Worm (Caenorhabditis elegans): ENCODE results near the gene H40L08.7.

The H40L08.7 gene

DNA sequence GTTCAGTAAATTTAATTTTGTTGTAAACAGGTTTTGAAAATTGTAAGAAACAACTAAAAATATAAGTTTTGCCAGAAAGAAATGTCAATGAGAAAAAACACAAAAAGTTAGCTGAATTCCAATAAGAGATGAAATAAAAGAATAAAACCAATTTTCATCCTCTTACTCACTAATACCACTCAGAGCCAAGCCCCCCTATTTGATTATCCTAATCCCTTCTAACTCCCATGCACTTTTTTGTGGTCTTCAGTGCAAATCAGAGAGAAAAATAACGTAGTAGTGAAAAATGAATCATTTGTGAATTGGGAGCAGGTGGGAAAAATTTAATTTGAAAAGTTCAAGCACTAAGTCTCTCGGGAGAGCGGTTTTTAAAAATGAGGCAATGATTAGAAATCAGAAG lies 36.2 kb downstream of the H40L08.7 start:
- TF ChIP-seq med-1 (GFP tag; optimal IDR thresholded peaks at IDR 0.05; ENCODE audit: insufficient read depth) = no peak
- no peak for TF ChIP-seq flt-1 (GFP tag; IDR thresholded peaks at IDR 0.05)
- no peak for TF ChIP-seq ztf-23 (GFP tag; IDR thresholded peaks at IDR 0.05)
- TF ChIP-seq cog-1 (tag; optimal IDR thresholded peaks at IDR 0.05) = no peak
- TF ChIP-seq T22C8.4 (GFP tag; IDR thresholded peaks at IDR 0.05) = no peak
- no peak for TF ChIP-seq tab-1 (GFP tag; IDR thresholded peaks at IDR 0.05)
- TF ChIP-seq ztf-29 (GFP tag; IDR thresholded peaks at IDR 0.05) = no peak

DNA sequence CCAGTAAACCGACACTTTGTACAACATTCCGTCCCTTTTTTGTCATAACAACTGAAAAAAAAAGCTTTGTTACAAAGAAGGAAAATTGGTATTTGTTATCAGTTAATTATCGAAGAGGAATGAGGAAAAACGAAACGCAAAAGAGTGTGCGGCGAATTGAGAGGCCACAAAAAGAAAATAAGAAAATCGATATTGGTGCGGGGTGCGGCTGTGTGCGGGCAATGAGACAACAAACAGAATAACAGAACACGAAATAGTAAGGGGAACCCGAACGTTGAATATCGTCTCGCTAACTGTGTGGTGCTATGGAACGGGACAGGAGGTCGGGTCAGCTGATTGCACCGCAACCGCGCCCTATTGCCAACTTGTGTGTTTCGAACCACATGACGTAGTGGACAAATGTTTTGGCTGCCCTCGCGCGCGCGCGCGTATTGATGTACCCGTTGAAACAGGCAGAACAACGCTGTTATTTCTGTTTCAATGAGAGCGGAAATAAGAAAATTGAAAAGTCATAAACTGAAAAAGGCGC lies 36.9 kb downstream of the H40L08.7 start, which contains the start of gene C18B12.4:
C18B12.4 (minus strand) TSS at position 51 of the 529 bp plus-strand sequence.
- TF ChIP-seq ztf-23 (GFP tag; IDR thresholded peaks at IDR 0.05) (no peak; the same call in 1 of the 2 replicates), cog-1 (tag; optimal IDR thresholded peaks at IDR 0.05) (peak; percentile 90), T22C8.4 (GFP tag; IDR thresholded peaks at IDR 0.05) (no peak), ref-1 (GFP tag; conservative IDR thresholded peaks at IDR 0.05) (no peak), tab-1 (GFP tag; IDR thresholded peaks at IDR 0.05) (peak; percentile 50; the same call in 1 of the 2 replicates), med-1 (GFP tag; optimal IDR thresholded peaks at IDR 0.05; ENCODE audit: insufficient read depth) (no peak), flt-1 (GFP tag; IDR thresholded peaks at IDR 0.05) (peak; percentile 80), klf-2 (GFP tag; conservative IDR thresholded peaks at IDR 0.05) (no peak), ztf-29 (GFP tag; IDR thresholded peaks at IDR 0.05) (0 out of 2 replicates have a peak, but pooled peaks have one; percentile 50)

DNA sequence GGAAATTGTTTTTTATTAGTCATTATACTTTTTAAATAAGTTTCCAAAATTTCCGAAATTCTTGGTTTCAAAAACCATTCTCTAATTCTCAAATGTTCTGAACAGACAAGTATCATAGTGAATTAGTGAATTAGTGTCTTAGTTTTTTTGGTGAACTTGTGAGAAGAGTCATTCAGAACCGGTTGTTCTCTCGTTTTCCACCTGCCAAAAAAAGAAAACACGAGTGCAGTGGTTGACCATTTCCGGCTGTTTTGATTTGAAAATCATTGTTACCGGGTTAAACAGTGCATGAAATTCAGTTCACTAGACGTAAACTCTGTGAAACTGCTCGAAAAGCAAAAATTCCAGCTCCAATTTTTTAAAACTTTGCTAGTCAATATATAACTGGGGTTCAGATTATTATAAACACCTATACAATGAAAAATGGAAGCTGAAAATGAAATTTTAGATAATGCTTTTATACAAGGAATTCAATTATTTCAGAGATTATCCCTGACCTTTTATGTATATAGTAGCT lies 37.8 kb downstream of the H40L08.7 start:
- TF ChIP-seq cog-1 (tag; optimal IDR thresholded peaks at IDR 0.05) (no peak), tab-1 (GFP tag; IDR thresholded peaks at IDR 0.05) (no peak), med-1 (GFP tag; optimal IDR thresholded peaks at IDR 0.05; ENCODE audit: insufficient read depth) (no peak), flt-1 (GFP tag; IDR thresholded peaks at IDR 0.05) (no peak), ztf-23 (GFP tag; IDR thresholded peaks at IDR 0.05) (no peak), ztf-29 (GFP tag; IDR thresholded peaks at IDR 0.05) (no peak), klf-2 (GFP tag; conservative IDR thresholded peaks at IDR 0.05) (no peak), T22C8.4 (GFP tag; IDR thresholded peaks at IDR 0.05) (no peak), ref-1 (GFP tag; conservative IDR thresholded peaks at IDR 0.05) (no peak)

DNA sequence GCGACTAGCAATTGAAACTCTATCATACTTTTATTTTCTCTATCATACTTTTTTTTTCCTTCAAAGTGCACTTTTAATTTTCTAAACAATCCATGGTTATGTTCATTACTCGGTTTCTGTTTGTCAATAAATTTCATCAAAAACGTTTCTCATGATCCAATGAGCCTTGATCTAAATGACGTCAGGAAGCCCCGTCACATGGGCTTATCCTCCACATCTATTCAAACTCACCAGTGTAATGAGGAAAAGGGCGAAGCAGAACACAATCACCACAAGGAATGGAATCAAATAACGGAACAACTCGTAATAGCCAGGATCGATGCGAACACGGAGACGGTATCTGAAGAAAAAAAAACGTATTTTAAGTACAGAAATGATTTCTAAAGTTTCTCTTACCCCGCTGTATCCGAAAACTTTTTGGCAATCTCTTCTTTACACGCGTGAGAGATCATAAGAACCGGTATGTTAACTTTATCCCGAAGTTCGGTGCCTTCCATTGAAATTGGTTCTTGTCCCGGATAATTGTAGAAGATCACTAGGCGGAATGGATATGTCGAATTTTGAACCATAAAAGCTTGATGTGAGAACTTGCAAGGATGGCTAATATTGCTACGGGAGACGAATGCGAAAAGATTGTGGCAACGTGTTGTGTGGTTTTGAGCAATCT lies 38.4 kb downstream of the H40L08.7 start:
- TF ChIP-seq med-1 (GFP tag; optimal IDR thresholded peaks at IDR 0.05; ENCODE audit: insufficient read depth) (no peak), ref-1 (GFP tag; conservative IDR thresholded peaks at IDR 0.05) (no peak), ztf-29 (GFP tag; IDR thresholded peaks at IDR 0.05) (no peak), ztf-23 (GFP tag; IDR thresholded peaks at IDR 0.05) (no peak), tab-1 (GFP tag; IDR thresholded peaks at IDR 0.05) (no peak), cog-1 (tag; optimal IDR thresholded peaks at IDR 0.05) (no peak), klf-2 (GFP tag; conservative IDR thresholded peaks at IDR 0.05) (no peak)

DNA sequence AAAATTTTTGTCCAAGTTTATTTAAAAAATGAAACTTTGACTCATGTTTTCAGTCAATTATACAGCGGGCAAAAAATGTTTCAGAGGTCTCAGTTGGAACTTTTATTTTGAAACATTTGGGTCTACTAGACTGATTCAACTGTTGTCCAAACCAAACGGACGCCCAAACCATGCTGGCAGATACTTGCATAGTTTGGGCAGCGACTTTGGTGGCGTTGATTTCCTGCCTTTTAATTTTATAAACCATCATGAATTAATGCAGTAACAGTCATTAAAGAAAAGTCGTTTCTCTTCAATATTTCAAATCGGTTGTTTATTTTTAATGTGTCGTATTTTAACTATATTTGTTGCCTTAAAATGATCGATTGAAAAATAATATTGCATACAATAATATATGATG lies 41.3 kb downstream of the H40L08.7 start:
- no peak for TF ChIP-seq ztf-23 (GFP tag; IDR thresholded peaks at IDR 0.05)
- TF ChIP-seq flt-1 (GFP tag; IDR thresholded peaks at IDR 0.05) = no peak
- TF ChIP-seq ztf-29 (GFP tag; IDR thresholded peaks at IDR 0.05) = no peak
- no peak for TF ChIP-seq klf-2 (GFP tag; conservative IDR thresholded peaks at IDR 0.05)
- no peak for TF ChIP-seq tab-1 (GFP tag; IDR thresholded peaks at IDR 0.05)
- TF ChIP-seq cog-1 (tag; optimal IDR thresholded peaks at IDR 0.05) = no peak
- no peak for TF ChIP-seq med-1 (GFP tag; optimal IDR thresholded peaks at IDR 0.05; ENCODE audit: insufficient read depth)

DNA sequence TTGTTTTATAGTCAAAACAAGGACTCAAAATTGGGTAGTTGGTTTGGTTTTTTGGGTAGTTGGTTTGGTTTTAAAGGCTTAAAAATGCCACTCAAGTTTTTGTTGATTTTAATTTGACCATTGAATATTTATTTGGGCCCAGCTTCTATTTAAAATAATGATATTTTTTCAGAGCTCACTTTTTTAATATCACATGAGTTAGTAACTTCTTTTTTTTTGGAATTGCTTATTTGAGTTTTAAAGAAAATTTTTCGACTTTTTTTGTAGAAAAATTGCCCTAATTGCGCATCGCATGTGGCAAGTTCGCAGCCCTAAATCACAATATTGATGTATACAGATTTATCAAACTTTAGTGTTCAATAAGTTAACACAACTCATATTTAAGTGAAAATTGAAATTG lies 41.8 kb downstream of the H40L08.7 start:
- TF ChIP-seq T22C8.4 (GFP tag; IDR thresholded peaks at IDR 0.05) = no peak

DNA sequence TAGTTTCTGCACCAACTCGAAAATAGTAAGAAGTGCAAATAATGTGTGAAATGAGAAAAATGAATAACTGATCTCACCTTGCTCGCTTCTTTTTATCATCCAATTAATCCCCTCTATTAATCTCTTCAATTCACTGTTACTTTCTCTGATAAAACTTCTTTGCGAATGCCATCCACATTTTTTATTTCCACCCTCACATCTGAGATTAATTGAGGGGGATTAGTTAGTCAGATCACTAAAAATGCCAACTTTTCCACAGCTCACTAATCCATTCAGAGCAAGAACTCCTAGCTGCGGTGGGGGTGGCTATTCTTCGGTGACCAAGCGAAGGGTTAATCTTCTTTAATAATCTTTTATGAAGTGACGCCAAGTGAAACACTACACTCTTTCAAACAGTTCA lies 42.8 kb downstream of the H40L08.7 start, which contains the start of gene dsc-1:
dsc-1 (minus strand) TSS at position 46 of the 400 bp plus-strand sequence.
- TF ChIP-seq ztf-23 (GFP tag; IDR thresholded peaks at IDR 0.05) = no peak
- TF ChIP-seq tab-1 (GFP tag; IDR thresholded peaks at IDR 0.05) = no peak
- no peak for TF ChIP-seq ref-1 (GFP tag; conservative IDR thresholded peaks at IDR 0.05)
- no peak for TF ChIP-seq ztf-29 (GFP tag; IDR thresholded peaks at IDR 0.05)
- TF ChIP-seq T22C8.4 (GFP tag; IDR thresholded peaks at IDR 0.05) = no peak
- no peak for TF ChIP-seq flt-1 (GFP tag; IDR thresholded peaks at IDR 0.05)
- no peak for TF ChIP-seq med-1 (GFP tag; optimal IDR thresholded peaks at IDR 0.05; ENCODE audit: insufficient read depth)
- no peak for TF ChIP-seq cog-1 (tag; optimal IDR thresholded peaks at IDR 0.05)
- no peak for TF ChIP-seq klf-2 (GFP tag; conservative IDR thresholded peaks at IDR 0.05)

DNA sequence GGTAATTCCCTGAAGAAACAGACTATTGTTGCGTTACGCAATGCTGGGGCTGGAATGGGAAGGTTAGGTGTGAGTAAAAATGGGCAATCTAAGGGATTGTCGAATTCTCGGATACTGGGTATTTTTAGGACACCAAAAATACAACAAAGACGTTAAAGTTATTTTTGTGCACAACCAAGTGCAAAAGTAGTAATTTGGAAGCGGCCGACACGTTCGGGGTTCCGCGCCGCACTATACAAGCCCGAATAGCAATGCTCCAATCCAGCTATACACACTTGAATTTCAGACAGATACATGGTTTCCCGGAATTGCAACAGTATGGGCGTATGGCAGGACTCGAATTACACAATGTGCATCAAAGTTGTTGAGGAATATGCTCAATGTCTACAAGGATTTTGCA lies 49.5 kb downstream of the H40L08.7 start:
- TF ChIP-seq ref-1 (GFP tag; conservative IDR thresholded peaks at IDR 0.05) (no peak), med-1 (GFP tag; optimal IDR thresholded peaks at IDR 0.05; ENCODE audit: insufficient read depth) (no peak), ztf-29 (GFP tag; IDR thresholded peaks at IDR 0.05) (no peak), klf-2 (GFP tag; conservative IDR thresholded peaks at IDR 0.05) (no peak), ztf-23 (GFP tag; IDR thresholded peaks at IDR 0.05) (no peak), tab-1 (GFP tag; IDR thresholded peaks at IDR 0.05) (no peak), T22C8.4 (GFP tag; IDR thresholded peaks at IDR 0.05) (no peak), flt-1 (GFP tag; IDR thresholded peaks at IDR 0.05) (no peak), cog-1 (tag; optimal IDR thresholded peaks at IDR 0.05) (no peak)

DNA sequence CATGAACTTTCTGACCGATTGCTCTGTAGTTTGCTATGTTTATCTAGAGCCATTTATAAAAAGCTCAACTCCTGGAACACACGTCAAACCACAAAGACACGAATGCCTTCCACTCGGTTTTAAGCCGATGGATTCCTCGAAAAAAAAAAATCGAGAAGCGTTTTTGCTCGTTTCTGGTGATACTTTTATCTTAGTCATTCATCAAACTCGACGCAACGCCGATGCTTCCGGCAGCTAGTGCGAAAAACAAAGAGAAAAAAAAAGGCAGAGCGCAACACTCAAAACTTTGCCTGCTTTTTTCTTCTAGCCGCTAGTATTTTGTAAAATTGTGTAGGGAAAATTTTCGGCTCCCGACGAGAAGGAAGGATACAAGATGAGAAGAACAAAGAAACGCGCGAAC lies 50.0 kb downstream of the H40L08.7 start:
- TF ChIP-seq ztf-23 (GFP tag; IDR thresholded peaks at IDR 0.05) (no peak), ref-1 (GFP tag; conservative IDR thresholded peaks at IDR 0.05) (no peak), klf-2 (GFP tag; conservative IDR thresholded peaks at IDR 0.05) (no peak), med-1 (GFP tag; optimal IDR thresholded peaks at IDR 0.05; ENCODE audit: insufficient read depth) (no peak), ztf-29 (GFP tag; IDR thresholded peaks at IDR 0.05) (no peak), flt-1 (GFP tag; IDR thresholded peaks at IDR 0.05) (no peak), cog-1 (tag; optimal IDR thresholded peaks at IDR 0.05) (no peak), tab-1 (GFP tag; IDR thresholded peaks at IDR 0.05) (no peak), T22C8.4 (GFP tag; IDR thresholded peaks at IDR 0.05) (no peak)

Measured in whole organism, midembryonic.